Worm (Caenorhabditis elegans) whole organism, L2 larva: ENCODE results near the gene lbp-3.
A peak's percentile ranks its signal among the peaks of the same experiment; 100 is the strongest.

Source experiments
- C34F6.9 ChIP-seq: fragments of 150-350 bp; optimal IDR thresholded peaks from 2 replicates; lab custom pipeline; 2014; ENCODE audit warnings: missing biosample characterization, missing genetic modification characterization
- F13H6.1 ChIP-seq: sonication (generic microtip); optimal IDR thresholded peaks from 2 replicates; lab custom pipeline; 2016; ENCODE audit warnings: missing genetic modification characterization, missing compliant biosample characterization
- Y55F3AM.14 ChIP-seq: fragments of 200-800 bp; sonication (Bioruptor generic); optimal IDR thresholded peaks from 2 replicates; lab custom pipeline; 2018; ENCODE audit warnings: mild to moderate bottlenecking, missing genetic modification characterization, missing compliant biosample characterization
- ZK546.5 ChIP-seq: sonication (generic microtip); optimal IDR thresholded peaks from 2 replicates; lab custom pipeline; 2017; ENCODE audit warnings: missing biosample characterization, missing genetic modification characterization
- alr-1 ChIP-seq: fragments of 150-350 bp; optimal IDR thresholded peaks from 2 replicates; lab custom pipeline; 2014; ENCODE audit warnings: missing biosample characterization, missing genetic modification characterization
- aly-2 ChIP-seq: fragments of 150-350 bp; optimal IDR thresholded peaks from 2 replicates; lab custom pipeline; 2014; ENCODE audit warnings: missing biosample characterization, missing genetic modification characterization
- blmp-1 ChIP-seq: sonication (generic microtip); optimal IDR thresholded peaks from 2 replicates; lab custom pipeline; 2017; ENCODE audit warnings: missing genetic modification characterization, mild to moderate bottlenecking, missing compliant biosample characterization, antibody characterized with exemption, moderate library complexity; ENCODE audit not compliant: insufficient read depth
- ceh-82 ChIP-seq: fragments of 150-350 bp; optimal IDR thresholded peaks from 2 replicates; lab custom pipeline; 2014; ENCODE audit warnings: missing biosample characterization, missing genetic modification characterization
- crh-2 ChIP-seq: sonication (generic microtip); optimal IDR thresholded peaks from 2 replicates; lab custom pipeline; 2017; ENCODE audit warnings: missing biosample characterization, missing genetic modification characterization
- egl-27 ChIP-seq: sonication (generic microtip); optimal IDR thresholded peaks from 3 replicates; lab custom pipeline; 2017; ENCODE audit warnings: missing biosample characterization, missing genetic modification reagents, missing genetic modification characterization
- elt-3 ChIP-seq: sonication (generic microtip); optimal IDR thresholded peaks from 2 replicates; lab custom pipeline; 2017; ENCODE audit warnings: missing biosample characterization, missing genetic modification characterization
- fos-1 ChIP-seq: fragments of 150-350 bp; optimal IDR thresholded peaks from 2 replicates; lab custom pipeline; 2014; ENCODE audit warnings: missing biosample characterization, missing genetic modification characterization
- gmeb-1 ChIP-seq: fragments of 150-350 bp; optimal IDR thresholded peaks from 2 replicates; lab custom pipeline; 2014; ENCODE audit warnings: missing biosample characterization, missing genetic modification characterization
- lin-11 ChIP-seq: fragments of 150-350 bp; sonication (generic microtip); optimal IDR thresholded peaks from 2 replicates; lab custom pipeline; 2014; ENCODE audit warnings: missing biosample characterization, missing genetic modification characterization, inconsistent platforms, mixed read lengths
- lin-13 ChIP-seq: fragments of 150-350 bp; optimal IDR thresholded peaks from 2 replicates; lab custom pipeline; 2014; ENCODE audit warnings: missing biosample characterization, missing genetic modification reagents, missing genetic modification characterization
- lin-39 ChIP-seq: fragments of 150-350 bp; optimal IDR thresholded peaks from 2 replicates; lab custom pipeline; 2014; ENCODE audit warnings: missing biosample characterization, missing genetic modification reagents, missing genetic modification characterization
- lsy-2 ChIP-seq, 2 experiments: fragments of 150-350 bp in 1 of 2; sonication (generic microtip) in 1 of 2; optimal IDR thresholded peaks; 2 replicates each; lab custom pipeline; 2014 to 2017; ENCODE audit warnings: missing biosample characterization in 2 of 2, missing genetic modification characterization in 2 of 2
- mbf-1 ChIP-seq: sonication (generic microtip); optimal IDR thresholded peaks from 2 replicates; lab custom pipeline; 2017; ENCODE audit warnings: missing biosample characterization, missing genetic modification characterization
- nhr-11 ChIP-seq: fragments of 150-350 bp; optimal IDR thresholded peaks from 2 replicates; lab custom pipeline; 2014; ENCODE audit warnings: missing biosample characterization, missing genetic modification characterization
- nhr-12 ChIP-seq: fragments of 150-350 bp; optimal IDR thresholded peaks from 2 replicates; lab custom pipeline; 2014; ENCODE audit warnings: missing biosample characterization, missing genetic modification characterization
- nhr-21 ChIP-seq: fragments of 150-350 bp; optimal IDR thresholded peaks from 2 replicates; lab custom pipeline; 2014; ENCODE audit warnings: missing biosample characterization, missing genetic modification characterization
- nhr-23 ChIP-seq: fragments of 150-350 bp; optimal IDR thresholded peaks from 2 replicates; lab custom pipeline; 2014; ENCODE audit warnings: missing biosample characterization, missing genetic modification reagents, missing genetic modification characterization
- nhr-25 ChIP-seq: fragments of 150-350 bp; sonication (generic microtip); optimal IDR thresholded peaks from 3 replicates; lab custom pipeline; 2014; ENCODE audit warnings: missing biosample characterization, missing genetic modification characterization
- nhr-77 ChIP-seq: fragments of 150-350 bp; optimal IDR thresholded peaks from 2 replicates; lab custom pipeline; 2014; ENCODE audit warnings: missing biosample characterization, missing genetic modification characterization
- sem-4 ChIP-seq: fragments of 150-350 bp; optimal IDR thresholded peaks from 2 replicates; lab custom pipeline; 2014; ENCODE audit warnings: missing biosample characterization, missing genetic modification reagents, missing genetic modification characterization
- skn-1 ChIP-seq: sonication (generic microtip); optimal IDR thresholded peaks from 2 replicates; lab custom pipeline; 2017; ENCODE audit warnings: missing biosample characterization, missing genetic modification characterization
- sma-3 ChIP-seq: sonication (generic microtip); optimal IDR thresholded peaks from 2 replicates; lab custom pipeline; 2016; ENCODE audit warnings: missing genetic modification reagents, missing genetic modification characterization, missing compliant biosample characterization
- sma-9 ChIP-seq, 2 experiments: fragments of 150-350 bp in 1 of 2; sonication (generic microtip) in 1 of 2; optimal IDR thresholded peaks; 2 replicates each; lab custom pipeline; 2014 to 2016; ENCODE audit warnings: missing genetic modification characterization in 2 of 2, mild to moderate bottlenecking in 1 of 2, missing biosample characterization in 1 of 2, missing compliant biosample characterization in 1 of 2, missing genetic modification reagents in 1 of 2, moderate library complexity in 1 of 2
- snpc-4 ChIP-seq: fragments of 150-350 bp; optimal IDR thresholded peaks from 2 replicates; lab custom pipeline; 2014; ENCODE audit warnings: missing biosample characterization, missing genetic modification characterization
- unc-39 ChIP-seq: fragments of 150-350 bp; optimal IDR thresholded peaks from 2 replicates; lab custom pipeline; 2014; ENCODE audit warnings: missing biosample characterization, missing genetic modification characterization
- unc-55 ChIP-seq: fragments of 150-350 bp; sonication (generic microtip); optimal IDR thresholded peaks from 3 replicates; lab custom pipeline; 2014; ENCODE audit warnings: missing biosample characterization, missing genetic modification reagents, missing genetic modification characterization
- unc-62 ChIP-seq: fragments of 150-350 bp; optimal IDR thresholded peaks from 2 replicates; lab custom pipeline; 2014; ENCODE audit warnings: missing biosample characterization, missing genetic modification reagents, missing genetic modification characterization
- zag-1 ChIP-seq: fragments of 150-350 bp; optimal IDR thresholded peaks from 2 replicates; lab custom pipeline; 2014; ENCODE audit warnings: missing biosample characterization, missing genetic modification characterization
- ztf-1 ChIP-seq: fragments of 200-800 bp; sonication (Bioruptor generic); conservative IDR thresholded peaks from 2 replicates; pipeline ENCODE4 v1.3.6; 2022; ENCODE audit warnings: missing genetic modification characterization, missing compliant biosample characterization

lbp-3 gene

ce11 chrX:3285448-3285847 is 28.3 kb downstream of the lbp-3 start:
- TF ChIP-seq sma-9 (GFP tag; optimal IDR thresholded peaks at IDR 0.05; lab: Kevin White, UChicago) (peak; percentile 81), sma-9 (tag; optimal IDR thresholded peaks at IDR 0.05; lab: Kevin White, UChicago) (no peak), lin-39 (tag; lab: Kevin White, UChicago) (no peak), F13H6.1 (tag; lab: Kevin White, UChicago) (peak; percentile 5), snpc-4 (tag; lab: Kevin White, UChicago) (no peak), ZK546.5 (tag; lab: Kevin White, UChicago) (no peak), fos-1 (tag; lab: Kevin White, UChicago) (peak; percentile 80), gmeb-1 (tag; lab: Kevin White, UChicago) (peak; percentile 17), skn-1 (tag; lab: Kevin White, UChicago) (no peak), crh-2 (tag; lab: Kevin White, UChicago) (peak; percentile 44)

ce11 chrX:3289183-3289582 is 32.0 kb downstream of the lbp-3 start, which contains the start of gene K09C4.4:
TSS of gene K09C4.4 (plus strand) at chrX:3289483.
- TF ChIP-seq unc-62 (GFP tag; lab: Kevin White, UChicago) (no peak), nhr-23 (tag; lab: Kevin White, UChicago) (no peak), unc-55 (GFP tag; lab: Kevin White, UChicago) (no peak), nhr-25 (tag; lab: Kevin White, UChicago) (no peak), nhr-12 (tag; lab: Kevin White, UChicago) (no peak), fos-1 (tag; lab: Kevin White, UChicago) (no peak), ztf-1 (GFP tag; lab: Robert Waterston, UW) (no peak), lin-11 (tag; lab: Kevin White, UChicago) (no peak), snpc-4 (tag; lab: Kevin White, UChicago) (no peak), unc-39 (tag; lab: Kevin White, UChicago) (no peak), mbf-1 (tag; lab: Kevin White, UChicago) (no peak), ZK546.5 (tag; lab: Kevin White, UChicago) (no peak), aly-2 (tag; lab: Kevin White, UChicago) (no peak), nhr-21 (tag; lab: Kevin White, UChicago) (no peak), crh-2 (tag; lab: Kevin White, UChicago) (no peak), zag-1 (tag; lab: Kevin White, UChicago) (no peak)

ce11 chrX:3290147-3290546 is 33.0 kb downstream of the lbp-3 start:
- TF ChIP-seq crh-2 (tag; lab: Kevin White, UChicago) (peak; percentile 46), elt-3 (no peak), mbf-1 (tag; lab: Kevin White, UChicago) (no peak), Y55F3AM.14 (no peak), sma-9 (GFP tag; optimal IDR thresholded peaks at IDR 0.05; lab: Kevin White, UChicago) (peak; percentile 85), sma-9 (tag; optimal IDR thresholded peaks at IDR 0.05; lab: Kevin White, UChicago) (no peak), alr-1 (tag; lab: Kevin White, UChicago) (no peak), F13H6.1 (tag; lab: Kevin White, UChicago) (peak; percentile 36), lin-11 (tag; lab: Kevin White, UChicago) (no peak), nhr-25 (tag; lab: Kevin White, UChicago) (no peak), fos-1 (tag; lab: Kevin White, UChicago) (peak; percentile 83), lsy-2 (tag; optimal IDR thresholded peaks at IDR 0.05; lab: Kevin White, UChicago) (no peak), nhr-11 (tag; lab: Kevin White, UChicago) (no peak), sma-3 (GFP tag; lab: Kevin White, UChicago) (peak; percentile 18), nhr-23 (tag; lab: Kevin White, UChicago) (no peak), gmeb-1 (tag; lab: Kevin White, UChicago) (peak; percentile 50), skn-1 (tag; lab: Kevin White, UChicago) (no peak), aly-2 (tag; lab: Kevin White, UChicago) (no peak), zag-1 (tag; lab: Kevin White, UChicago) (no peak)

ce11 chrX:3291948-3292347 is 34.8 kb downstream of the lbp-3 start:
- no peak for TF ChIP-seq nhr-77 (tag; lab: Kevin White, UChicago)
- TF ChIP-seq aly-2 (tag; lab: Kevin White, UChicago): no peak
- TF ChIP-seq skn-1 (tag; lab: Kevin White, UChicago): no peak
- no peak for TF ChIP-seq zag-1 (tag; lab: Kevin White, UChicago)
- TF ChIP-seq nhr-11 (tag; lab: Kevin White, UChicago): no peak
- no peak for TF ChIP-seq ceh-82
- TF ChIP-seq blmp-1 (tag; lab: Kevin White, UChicago): no peak
- no peak for TF ChIP-seq unc-55 (GFP tag; lab: Kevin White, UChicago)
- no peak for TF ChIP-seq egl-27
- no peak for TF ChIP-seq sem-4 (tag; lab: Kevin White, UChicago)
- no peak for TF ChIP-seq C34F6.9 (tag; lab: Kevin White, UChicago)
- TF ChIP-seq F13H6.1 (tag; lab: Kevin White, UChicago): no peak
- TF ChIP-seq nhr-23 (tag; lab: Kevin White, UChicago): no peak
- no peak for TF ChIP-seq sma-9 (GFP tag; optimal IDR thresholded peaks at IDR 0.05; lab: Kevin White, UChicago)
- no peak for TF ChIP-seq sma-9 (tag; optimal IDR thresholded peaks at IDR 0.05; lab: Kevin White, UChicago)
- no peak for TF ChIP-seq lin-13 (GFP tag; lab: Kevin White, UChicago)
